Worm (Caenorhabditis elegans) whole organism, L4/young adult: ENCODE results near the gene H06H21.11.

Source experiments
- W03F9.2 ChIP-seq: fragments of 150-350 bp; optimal IDR thresholded peaks from 2 replicates; lab custom pipeline; 2014; ENCODE audit warnings: missing biosample characterization, missing genetic modification characterization
- dao-5 ChIP-seq: sonication (generic microtip); optimal IDR thresholded peaks from 2 replicates; lab custom pipeline; 2016; ENCODE audit warnings: missing genotype, missing genetic modification characterization, moderate library complexity, missing compliant biosample characterization
- him-1 ChIP-seq: sonication (generic microtip); optimal IDR thresholded peaks from 2 replicates; lab custom pipeline; 2016; ENCODE audit warnings: missing genotype, missing genetic modification reagents, missing genetic modification characterization, missing compliant biosample characterization

The H06H21.11 gene

DNA sequence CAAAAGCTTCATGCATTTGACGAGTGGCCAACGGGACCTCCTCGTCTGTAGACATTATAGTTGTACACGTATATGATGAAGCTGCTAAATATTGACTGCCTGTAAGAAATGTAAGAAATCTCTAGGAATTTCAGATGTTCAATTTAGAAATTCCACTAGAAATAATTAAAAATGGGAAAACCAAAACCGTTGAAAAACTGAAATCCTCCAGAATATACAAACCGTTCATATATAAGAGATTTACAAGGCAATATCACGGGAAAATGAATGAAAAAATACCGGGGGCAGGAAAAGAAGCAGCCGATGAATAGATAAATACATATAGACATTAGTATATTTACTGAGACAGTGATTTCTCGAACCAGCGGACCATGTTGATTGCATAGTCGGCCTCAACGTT, 4.6 kb downstream of the H06H21.11 start, which contains the start of gene dpf-7:
dpf-7 (minus strand) TSS at position 101 of the 400 bp plus-strand sequence.
- no peak for TF ChIP-seq him-1
- TF ChIP-seq dao-5 (tag; lab: Kevin White, UChicago), result no peak
- TF ChIP-seq W03F9.2 (tag; lab: Kevin White, UChicago), result no peak

DNA sequence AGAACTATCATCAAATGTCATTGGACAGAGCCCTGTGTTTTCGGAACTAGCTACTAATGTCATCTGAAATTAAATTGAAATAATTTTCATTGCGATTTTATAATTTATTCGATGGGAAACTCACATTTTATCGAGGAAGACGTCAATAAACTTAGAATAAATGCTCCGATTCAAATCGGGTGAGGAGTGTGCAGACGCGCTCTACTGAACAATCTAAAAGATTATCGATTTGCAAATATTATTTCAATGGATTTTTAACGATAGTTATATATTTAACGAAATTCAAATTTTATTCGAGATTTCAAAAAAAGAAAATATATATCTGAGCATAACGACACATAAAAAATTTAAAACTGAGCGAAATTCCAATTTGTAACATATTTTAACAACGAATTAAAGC, 8.0 kb downstream of the H06H21.11 start, which contains the start of gene eor-1:
eor-1 (minus strand) TSS at position 65 of the 400 bp plus-strand sequence.
- TF ChIP-seq him-1, result no peak
- peak; percentile 9 for TF ChIP-seq W03F9.2 (tag; lab: Kevin White, UChicago)

DNA sequence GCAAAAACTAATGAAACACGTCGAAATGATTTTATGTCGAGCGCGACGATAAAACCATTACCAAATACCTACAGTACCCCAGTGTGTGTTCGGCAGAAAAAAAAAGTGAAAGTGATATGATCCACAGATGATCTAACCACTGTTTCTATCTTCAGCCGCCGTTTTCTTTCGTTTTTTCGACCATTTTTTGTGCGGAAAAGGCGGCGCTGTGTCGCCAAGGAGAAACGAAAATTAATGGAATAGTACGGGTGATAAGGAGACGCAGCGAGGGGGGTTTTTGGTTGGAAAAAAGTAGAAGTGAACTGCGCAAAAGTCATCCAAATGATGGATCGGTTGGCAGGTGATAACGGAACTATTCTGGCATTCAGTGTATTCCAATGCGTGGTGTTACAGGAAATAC, 12.0 kb downstream of the H06H21.11 start:
- TF ChIP-seq dao-5 (tag; lab: Kevin White, UChicago), result no peak
- TF ChIP-seq him-1, result no peak
- TF ChIP-seq W03F9.2 (tag; lab: Kevin White, UChicago), result no peak

DNA sequence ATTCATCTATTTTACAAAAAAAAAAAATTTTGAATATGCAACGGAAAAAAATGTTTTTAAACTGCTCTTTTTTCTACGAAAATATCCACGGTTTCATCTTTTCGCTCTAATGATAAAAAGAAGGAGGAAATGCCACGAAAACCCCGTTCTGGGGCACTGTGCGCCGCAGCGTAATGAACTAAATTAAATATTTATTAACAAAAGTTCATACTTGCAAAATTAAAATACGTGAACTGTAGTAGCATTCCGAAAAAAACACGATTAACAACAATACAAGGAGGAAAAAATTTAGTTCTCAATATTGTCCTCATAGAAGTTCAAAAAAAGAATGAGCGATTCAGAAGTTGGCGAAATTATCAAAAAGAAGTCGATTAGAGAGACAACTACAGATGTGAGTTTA, 17.7 kb downstream of the H06H21.11 start, which contains the start of gene R11E3.1:
R11E3.1 (plus strand) TSS at position 301 of the 400 bp plus-strand sequence.
- TF ChIP-seq him-1 (no peak), dao-5 (tag; lab: Kevin White, UChicago) (no peak), W03F9.2 (tag; lab: Kevin White, UChicago) (no peak)

DNA sequence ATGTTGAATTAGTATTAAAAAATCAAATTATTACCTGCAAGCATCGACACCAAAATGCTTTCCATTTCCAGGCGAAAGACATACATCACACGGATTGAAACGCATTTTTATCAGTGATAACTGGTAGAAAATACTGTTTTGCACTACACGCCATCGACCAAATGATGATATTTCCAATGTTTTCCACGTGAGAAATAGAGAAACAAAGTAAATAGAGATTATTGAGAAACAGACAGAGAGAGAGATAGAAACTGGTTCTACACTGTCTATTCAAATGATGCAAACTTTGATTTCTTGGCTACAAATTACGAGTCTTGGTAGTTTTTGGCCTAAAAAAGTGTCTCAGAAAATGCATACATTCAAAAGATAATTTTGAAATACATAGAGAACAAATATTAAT, 18.8 kb downstream of the H06H21.11 start, which contains the start of gene nhr-104:
nhr-104 (minus strand) TSS at position 361 of the 400 bp plus-strand sequence.
- no peak for TF ChIP-seq dao-5 (tag; lab: Kevin White, UChicago)
- no peak for TF ChIP-seq him-1
- no peak for TF ChIP-seq W03F9.2 (tag; lab: Kevin White, UChicago)

DNA sequence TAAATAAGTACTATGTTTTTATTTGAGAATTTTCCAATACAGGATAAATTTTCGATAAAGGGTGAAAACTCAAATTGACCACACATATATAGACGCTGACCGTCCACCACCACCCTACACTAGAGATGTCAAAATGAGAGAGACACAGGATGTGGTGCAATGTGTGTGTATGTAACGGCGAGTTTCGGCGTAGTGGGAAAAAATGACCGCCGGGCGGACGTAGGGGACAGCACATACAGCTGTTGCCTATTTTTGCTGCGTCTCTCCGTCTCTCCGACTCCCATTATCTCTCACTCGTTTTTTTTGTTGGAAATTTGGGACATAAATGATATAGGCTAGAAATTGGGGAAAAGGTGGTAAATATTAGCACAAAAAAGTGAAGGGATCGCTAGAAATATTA, 26.0 kb downstream of the H06H21.11 start:
- no peak for TF ChIP-seq him-1
- TF ChIP-seq dao-5 (tag; lab: Kevin White, UChicago), result no peak
- TF ChIP-seq W03F9.2 (tag; lab: Kevin White, UChicago), result no peak

DNA sequence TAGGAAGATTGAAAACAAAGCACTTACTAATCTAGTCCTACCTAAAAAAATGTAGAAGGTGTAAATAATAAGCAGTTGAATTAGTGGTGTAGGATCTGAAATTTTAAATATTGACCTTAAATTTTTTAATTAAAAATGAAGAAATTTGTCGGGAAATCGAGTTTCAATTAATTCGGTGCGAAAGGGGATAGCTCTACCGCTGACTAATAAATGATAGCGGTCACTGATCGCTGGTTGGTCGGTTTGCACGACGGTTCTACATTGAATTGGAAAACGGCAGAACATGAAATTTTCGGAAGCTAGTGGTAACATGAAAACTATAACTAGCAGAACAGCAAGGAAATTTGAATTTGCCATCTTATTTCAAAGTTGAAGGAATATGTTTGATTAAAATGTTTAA, 27.0 kb downstream of the H06H21.11 start, which contains the start of gene set-15:
set-15 (minus strand) TSS at position 101 of the 400 bp plus-strand sequence.
- no peak for TF ChIP-seq him-1

DNA sequence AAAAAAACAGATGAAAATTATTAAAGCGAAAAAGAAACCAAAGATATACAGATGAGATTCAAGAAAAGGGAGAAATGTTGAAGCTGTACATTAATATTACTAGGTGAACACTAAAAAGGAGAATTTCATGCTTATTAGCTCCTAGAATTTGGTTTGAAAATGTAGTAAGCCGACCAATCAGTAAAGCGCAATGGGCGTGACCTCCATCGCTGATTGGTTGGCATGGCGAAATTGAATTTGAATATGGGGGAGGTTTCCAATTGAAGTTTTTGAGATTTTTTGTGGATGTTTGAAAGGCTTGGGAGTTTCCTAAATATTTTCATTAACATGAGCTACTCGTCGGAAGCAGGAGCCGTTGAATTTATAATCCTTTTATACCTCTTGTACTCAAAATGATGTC, 30.6 kb downstream of the H06H21.11 start:
- TF ChIP-seq dao-5 (tag; lab: Kevin White, UChicago) (no peak), W03F9.2 (tag; lab: Kevin White, UChicago) (no peak), him-1 (no peak)

DNA sequence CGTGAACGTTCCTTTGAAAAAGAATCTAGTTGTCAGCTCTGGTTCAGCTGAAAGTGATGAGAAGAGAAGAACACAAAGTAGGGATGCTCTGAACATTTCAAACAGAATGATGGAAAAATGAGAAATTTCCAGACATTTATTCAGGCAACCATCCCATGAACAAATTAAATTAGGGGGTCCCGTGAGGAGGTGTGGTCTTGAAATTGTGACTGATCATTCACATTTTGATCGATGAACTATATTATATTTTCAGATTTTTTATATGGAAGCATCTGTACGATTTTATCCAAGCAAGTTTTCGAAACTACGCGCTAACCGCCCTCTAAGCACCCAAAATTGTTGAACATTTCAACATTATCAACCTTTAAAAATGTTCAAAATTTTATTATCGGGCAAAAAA, 31.1 kb downstream of the H06H21.11 start, which contains the start of gene R11E3.19:
R11E3.19 (minus strand) TSS at position 101 of the 400 bp plus-strand sequence.
- TF ChIP-seq W03F9.2 (tag; lab: Kevin White, UChicago), result no peak

DNA sequence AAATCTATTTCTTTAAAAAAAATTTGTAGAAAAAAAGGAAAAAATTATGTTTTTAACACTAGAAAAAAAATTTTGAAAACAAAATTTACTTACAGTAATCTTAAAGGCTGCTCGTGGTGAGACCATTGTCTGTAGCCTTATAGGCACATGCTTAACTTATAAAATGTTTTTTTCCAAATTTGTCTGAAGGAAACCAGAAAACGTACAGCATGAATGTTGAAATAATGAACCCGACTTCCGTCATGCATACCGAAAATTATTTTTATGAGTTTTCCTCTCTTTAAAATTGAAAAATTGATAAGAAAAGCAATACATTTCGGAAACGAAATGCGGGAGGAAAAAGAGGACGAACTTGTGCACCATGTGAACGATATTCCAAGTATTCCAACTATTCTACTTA, 35.3 kb downstream of the H06H21.11 start, which contains the start of gene R11E3.2:
R11E3.2 (plus strand) TSS at position 301 of the 400 bp plus-strand sequence.
- TF ChIP-seq him-1, result no peak
- no peak for TF ChIP-seq W03F9.2 (tag; lab: Kevin White, UChicago)
- no peak for TF ChIP-seq dao-5 (tag; lab: Kevin White, UChicago)

DNA sequence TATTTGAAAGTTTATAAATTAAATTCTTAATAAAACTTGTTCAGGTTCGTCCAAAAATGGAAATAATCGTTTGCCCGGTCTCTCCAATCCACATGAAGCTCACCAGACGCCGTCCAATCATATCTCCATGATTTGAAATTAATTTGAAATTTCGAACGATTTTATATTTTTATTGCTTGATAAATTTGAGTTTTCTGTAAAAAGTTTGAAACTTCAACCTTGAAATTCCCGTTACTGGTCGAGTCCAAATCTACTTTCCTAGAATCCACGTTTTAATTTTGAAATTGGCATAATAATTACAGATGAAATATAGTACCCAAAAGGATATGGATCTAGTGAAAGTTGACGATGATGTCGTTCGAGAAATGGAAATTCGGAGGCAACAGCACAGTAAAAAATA, 42.7 kb downstream of the H06H21.11 start, which contains the start of gene npp-26:
npp-26 (plus strand) TSS at position 301 of the 400 bp plus-strand sequence.
- TF ChIP-seq him-1, result no peak
- no peak for TF ChIP-seq dao-5 (tag; lab: Kevin White, UChicago)
- TF ChIP-seq W03F9.2 (tag; lab: Kevin White, UChicago), result no peak

DNA sequence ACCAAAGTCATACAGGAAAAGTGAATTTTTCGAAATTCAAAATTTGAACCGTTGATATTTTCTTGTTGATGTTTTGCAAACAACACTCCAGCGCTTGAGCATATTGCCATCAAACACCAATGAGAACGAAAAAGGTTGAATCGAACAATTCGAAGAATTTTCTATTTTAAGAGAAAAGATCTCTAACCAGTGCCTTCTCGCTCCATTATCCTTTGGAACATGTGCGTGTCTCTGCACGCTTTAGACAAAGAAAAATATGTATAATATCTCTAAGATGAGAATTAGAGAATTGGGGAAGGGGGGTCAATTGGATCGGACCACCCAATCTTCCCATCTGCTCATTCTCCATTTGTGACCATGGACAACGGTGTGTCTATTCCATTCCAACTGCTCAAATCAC, 43.3 kb downstream of the H06H21.11 start, which contains the start of gene Y17G9B.2:
Y17G9B.2 (plus strand) TSS at position 301 of the 400 bp plus-strand sequence.
- TF ChIP-seq him-1 (no peak), W03F9.2 (tag; lab: Kevin White, UChicago) (no peak), dao-5 (tag; lab: Kevin White, UChicago) (no peak)

DNA sequence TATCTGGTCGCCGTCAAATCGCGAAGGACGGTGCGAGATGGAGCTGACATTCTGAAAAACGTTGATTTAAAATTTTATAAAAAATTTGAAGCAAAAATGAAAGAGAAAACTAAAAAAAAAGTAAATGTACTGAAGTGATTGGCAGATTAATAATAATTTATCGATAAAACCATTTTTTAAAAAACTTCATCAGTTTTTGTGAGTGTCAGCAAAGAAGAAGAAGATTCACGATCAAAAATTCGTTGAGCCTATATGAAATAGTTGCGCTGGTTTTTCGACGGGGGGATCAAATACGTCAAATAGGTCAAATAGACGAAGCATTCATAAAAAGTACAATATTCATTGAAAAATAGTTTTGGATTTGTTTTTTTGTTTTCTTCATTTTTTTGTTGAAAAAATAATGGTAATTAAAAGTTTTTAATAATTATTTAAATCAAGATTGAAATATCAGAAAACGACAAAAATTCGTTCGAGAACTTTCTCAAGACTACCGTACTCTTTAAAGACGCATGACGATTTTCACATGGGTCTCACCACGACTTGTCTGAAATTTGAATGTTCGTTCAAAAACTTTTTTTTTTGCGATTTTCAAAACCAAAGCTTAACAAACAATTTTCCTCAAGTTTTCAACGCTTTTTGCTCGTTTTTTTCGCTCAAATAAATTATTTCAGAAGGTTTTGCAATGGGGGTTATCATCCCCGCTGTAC, 46.6 kb downstream of the H06H21.11 start, which contains the start of the genes memi-1 and cyp-31A3:
memi-1 (minus strand) TSS at position 51 of the 707 bp plus-strand sequence.
cyp-31A3 (plus strand) TSS at position 672 of the 707 bp plus-strand sequence.
- TF ChIP-seq W03F9.2 (tag; lab: Kevin White, UChicago), result no peak
- no peak for TF ChIP-seq dao-5 (tag; lab: Kevin White, UChicago)
- no peak for TF ChIP-seq him-1

DNA sequence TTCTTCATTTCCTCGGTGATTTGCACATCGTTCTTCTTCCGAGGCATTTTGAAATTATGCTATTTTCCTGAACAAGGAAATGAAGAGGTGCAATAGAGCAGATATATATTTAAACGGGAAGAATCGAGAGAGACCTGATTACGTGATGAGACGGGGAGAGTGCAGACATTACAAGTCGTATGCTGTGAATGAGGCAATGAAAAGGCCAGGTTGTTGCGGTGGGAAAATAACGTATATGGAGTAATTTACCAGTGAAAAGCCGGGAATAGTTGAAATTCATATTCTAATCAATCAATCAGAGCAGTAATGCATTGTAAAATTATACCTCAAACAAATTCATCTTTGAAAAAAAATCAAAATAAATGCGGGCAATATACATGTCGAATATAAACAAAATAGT, 48.5 kb downstream of the H06H21.11 start, which contains the start of gene Y17G9B.8:
Y17G9B.8 (minus strand) TSS at position 182 of the 400 bp plus-strand sequence.
- TF ChIP-seq him-1 (no peak), W03F9.2 (tag; lab: Kevin White, UChicago) (no peak)
